Worm (Caenorhabditis elegans): Measurements from ENCODE around the gene C13A2.3.

DNA sequence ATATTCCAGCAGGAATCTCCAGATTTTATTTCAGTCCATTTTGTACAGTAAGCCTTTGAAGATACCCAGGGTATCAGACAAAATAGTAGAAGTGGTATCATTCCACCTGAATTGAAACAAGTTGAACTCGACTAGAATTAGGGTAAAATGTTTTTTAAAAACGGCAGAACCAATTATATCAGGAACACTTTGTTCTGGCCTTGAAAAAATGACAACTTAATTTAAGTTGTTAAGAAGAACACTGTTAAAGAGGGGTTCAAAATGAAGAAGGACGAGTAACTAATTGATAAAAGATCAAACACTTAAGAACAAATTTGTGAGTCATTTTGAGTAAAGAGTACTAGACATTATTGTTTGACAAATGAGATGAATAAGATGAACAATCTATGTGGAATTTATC, 38.8 kb downstream of the C13A2.3 start, which contains the start of gene lmd-4:
- no peak for TF ChIP-seq elt-3 (tag; optimal IDR thresholded peaks at IDR 0.05)
- TF ChIP-seq ZK546.5 (tag; optimal IDR thresholded peaks at IDR 0.05) = no peak
